Worm (Caenorhabditis elegans) whole organism, midembryonic: ENCODE measurements around the gene R02D5.4.

Source experiments
- cog-1 ChIP-seq: sonication (generic microtip); optimal IDR thresholded peaks from 2 replicates; lab custom pipeline; 2016; ENCODE audit warnings: missing genetic modification characterization, missing compliant biosample characterization
- flt-1 ChIP-seq: fragments of 200-800 bp; sonication (Bioruptor generic); IDR thresholded peaks from 2 replicates; pipeline ENCODE4 v1.3.6; 2022; ENCODE audit warnings: missing genetic modification characterization, missing compliant biosample characterization
- klf-2 ChIP-seq: fragments of 200-800 bp; sonication (Bioruptor generic); conservative IDR thresholded peaks from 2 replicates; pipeline ENCODE4 v1.3.6; 2022; ENCODE audit warnings: missing genetic modification reagents, missing genetic modification characterization, missing compliant biosample characterization
- med-1 ChIP-seq: sonication (generic microtip); optimal IDR thresholded peaks from 2 replicates; lab custom pipeline; 2017; ENCODE audit warnings: missing genetic modification characterization, mild to moderate bottlenecking, missing compliant biosample characterization, antibody characterized with exemption, missing genetic modification reagents; ENCODE audit not compliant: insufficient read depth
- ref-1 ChIP-seq: fragments of 200-800 bp; sonication (Bioruptor generic); conservative IDR thresholded peaks from 2 replicates; pipeline ENCODE4 v1.3.6; 2022; ENCODE audit warnings: missing genetic modification reagents, missing genetic modification characterization, missing compliant biosample characterization
- tab-1 ChIP-seq: fragments of 200-800 bp; sonication (Bioruptor generic); IDR thresholded peaks from 2 replicates; pipeline ENCODE4 v1.3.6; 2022; ENCODE audit warnings: missing genetic modification characterization, missing compliant biosample characterization
- ztf-23 ChIP-seq: fragments of 200-800 bp; sonication (Bioruptor generic); IDR thresholded peaks from 2 replicates; pipeline ENCODE4 v1.3.6; 2022; ENCODE audit warnings: missing genetic modification reagents, missing genetic modification characterization, missing compliant biosample characterization
- ztf-29 ChIP-seq: fragments of 200-800 bp; sonication (Bioruptor generic); IDR thresholded peaks from 2 replicates; pipeline ENCODE4 v1.3.6; 2022; ENCODE audit warnings: missing genetic modification reagents, missing genetic modification characterization, missing compliant biosample characterization

- TF ChIP-seq flt-1 (no peak), tab-1 (no peak), med-1 (GFP tag; lab: Kevin White, UChicago) (no peak), ref-1 (GFP tag; lab: Robert Waterston, UW) (no peak), ztf-29 (no peak), cog-1 (tag; lab: Kevin White, UChicago) (no peak), klf-2 (GFP tag; lab: Robert Waterston, UW) (no peak), ztf-23 (GFP tag; lab: Robert Waterston, UW) (no peak)
Measured at ce11 chrV:14474099-14474498, 10.4 kb downstream of the R02D5.4 start, which contains the start of gene clec-56.
